Fruit fly (Drosophila melanogaster): Measurements from ENCODE around the gene CG3793.
A peak's percentile ranks its signal among the peaks of the same experiment; 100 is the strongest.

Gene CG3793

dm6 chr2L:15761409-15762407, 2.3 kb upstream of the CG3793 start (continued):
- TF ChIP-seq CG12104 (GFP tag; optimal IDR thresholded peaks at IDR 0.05) (peak; percentile 62), CG17328 (GFP tag; IDR thresholded peaks at IDR 0.05) (peak; percentile 84), CG7372 (GFP tag; IDR thresholded peaks at IDR 0.05) (peak; percentile 70), CG7963 (GFP tag; IDR thresholded peaks at IDR 0.05; ENCODE audit: partially characterized antibody) (no peak; the same call in 2 of the 3 replicates), crc (GFP tag; optimal IDR thresholded peaks at IDR 0.05) (no peak), Tbp (GFP tag; optimal IDR thresholded peaks at IDR 0.05) (no peak), pfk (GFP tag; optimal IDR thresholded peaks at IDR 0.05) (no peak), Dek (tag; optimal IDR thresholded peaks at IDR 0.05) (peak; percentile 44), ato (GFP tag; IDR thresholded peaks at IDR 0.05; ENCODE audit: partially characterized antibody) (no peak), ind (GFP tag; optimal IDR thresholded peaks at IDR 0.05) (peak; percentile 63), CG15479 (GFP tag; optimal IDR thresholded peaks at IDR 0.05) (peak; percentile 43), dpn (GFP tag; optimal IDR thresholded peaks at IDR 0.05) (peak; percentile 15 to 64), sug (tag; optimal IDR thresholded peaks at IDR 0.05) (no peak), Atf-2 (GFP tag; optimal IDR thresholded peaks at IDR 0.05) (no peak), tx (GFP tag; optimal IDR thresholded peaks at IDR 0.05) (no peak), CG8478 (optimal IDR thresholded peaks at IDR 0.05) (no peak), exex (tag; optimal IDR thresholded peaks at IDR 0.05) (no peak), CG9727 (GFP tag; optimal IDR thresholded peaks at IDR 0.05) (peak; percentile 80), ase (GFP tag; IDR thresholded peaks at IDR 0.05) (peak; percentile 70), CG30403 (GFP tag; optimal IDR thresholded peaks at IDR 0.05) (peak; percentile 70), seq (GFP tag; IDR thresholded peaks at IDR 0.05) (peak; percentile 82), CG12236 (GFP tag; optimal IDR thresholded peaks at IDR 0.05) (peak; percentile 9), Asciz (GFP tag; optimal IDR thresholded peaks at IDR 0.05) (peak; percentile 69), chinmo (GFP tag; IDR thresholded peaks at IDR 0.05; ENCODE audit: partially characterized antibody) (0 out of 4 replicates have a peak, but pooled peaks have one; percentile 45), CG12744 (GFP tag; optimal IDR thresholded peaks at IDR 0.05) (no peak), zen (tag; optimal IDR thresholded peaks at IDR 0.05) (peak; percentile 63), Dref (GFP tag; IDR thresholded peaks at IDR 0.05) (no peak), CG9932 (GFP tag; IDR thresholded peaks at IDR 0.05) (0 out of 2 replicates have a peak, but pooled peaks have one; percentile 39), CG9876 (GFP tag; optimal IDR thresholded peaks at IDR 0.05) (no peak), Doc3 (GFP tag; IDR thresholded peaks at IDR 0.05; ENCODE audit: partially characterized antibody) (no peak), bcd (GFP tag; optimal IDR thresholded peaks at IDR 0.05) (peak; percentile 71), CG12299 (tag; optimal IDR thresholded peaks at IDR 0.05) (peak; percentile 17), fd96Cb (tag; optimal IDR thresholded peaks at IDR 0.05) (peak; percentile 68), Spps (tag; optimal IDR thresholded peaks at IDR 0.05) (peak; percentile 35), cwo (GFP tag; optimal IDR thresholded peaks at IDR 0.05) (peak; percentile 47), kni (GFP tag; optimal IDR thresholded peaks at IDR 0.05) (peak; percentile 81), CG11696 (GFP tag; IDR thresholded peaks at IDR 0.05) (peak; percentile 67), Trl (optimal IDR thresholded peaks at IDR 0.05) (no peak), Trl (GFP tag; optimal IDR thresholded peaks at IDR 0.05) (no peak), pnt (GFP tag; optimal IDR thresholded peaks at IDR 0.05) (no peak), Kr (GFP tag; optimal IDR thresholded peaks at IDR 0.05) (no peak), CG9609 (GFP tag; optimal IDR thresholded peaks at IDR 0.05) (peak; percentile 21), CG16863 (GFP tag; optimal IDR thresholded peaks at IDR 0.05) (no peak), PHDP (tag; optimal IDR thresholded peaks at IDR 0.05) (peak; percentile 64), CG31365 (tag; optimal IDR thresholded peaks at IDR 0.05) (no peak), lola (GFP tag; optimal IDR thresholded peaks at IDR 0.05) (peak in 1 of 3 experiments; percentile 82), gt (GFP tag; IDR thresholded peaks at IDR 0.05) (peak; percentile 39; the same call in 1 of the 2 replicates), CG13296 (GFP tag; optimal IDR thresholded peaks at IDR 0.05) (peak; percentile 32)

Data from whole organism, embryonic.